Worm (Caenorhabditis elegans) whole organism, early embryonic: Measurements from ENCODE around the gene F08B12.4.

Experiments
- F13C5.2 ChIP-seq: sonication (generic microtip); optimal IDR thresholded peaks from 2 replicates; lab custom pipeline; 2017; ENCODE audit warnings: mild to moderate bottlenecking, missing genetic modification characterization, inconsistent platforms, missing compliant biosample characterization
- ama-1 ChIP-seq: fragments of 150-350 bp; optimal IDR thresholded peaks from 2 replicates; lab custom pipeline; 2014
- ets-7 ChIP-seq: sonication (generic microtip); optimal IDR thresholded peaks from 2 replicates; lab custom pipeline; 2016; ENCODE audit warnings: missing genotype, missing genetic modification characterization, missing compliant biosample characterization
- flt-1 ChIP-seq: fragments of 200-800 bp; sonication (Bioruptor generic); IDR thresholded peaks from 2 replicates; pipeline ENCODE4 v1.3.6; 2022; ENCODE audit warnings: missing genetic modification characterization, missing compliant biosample characterization
- hmg-4 ChIP-seq: fragments of 200-800 bp; sonication (Bioruptor generic); optimal IDR thresholded peaks from 2 replicates; lab custom pipeline; 2018; ENCODE audit warnings: mild to moderate bottlenecking, missing genetic modification characterization, missing compliant biosample characterization
- pes-1 ChIP-seq: fragments of 200-800 bp; sonication (Bioruptor generic); IDR thresholded peaks from 2 replicates; pipeline ENCODE4 v1.3.6; 2022; ENCODE audit warnings: missing genetic modification reagents, missing genetic modification characterization, missing compliant biosample characterization
- scrt-1 ChIP-seq: fragments of 200-800 bp; sonication (Bioruptor generic); IDR thresholded peaks from 2 replicates; pipeline ENCODE4 v1.3.6; 2022; ENCODE audit warnings: missing genetic modification characterization, missing compliant biosample characterization
- tra-4 ChIP-seq: sonication (generic microtip); optimal IDR thresholded peaks from 2 replicates; lab custom pipeline; 2017; ENCODE audit warnings: missing genetic modification characterization, missing compliant biosample characterization

ce11 chrX:11419988-11420387 lies 12.5 kb upstream of the F08B12.4 start, which contains the start of gene F46C3.6:
- TF ChIP-seq ama-1 (no peak), ets-7 (tag; lab: Kevin White, UChicago) (no peak), scrt-1 (GFP tag; lab: Robert Waterston, UW) (no peak), pes-1 (GFP tag; lab: Robert Waterston, UW) (no peak), tra-4 (tag; lab: Kevin White, UChicago) (no peak), F13C5.2 (no peak), hmg-4 (no peak), flt-1 (GFP tag; lab: Robert Waterston, UW) (no peak)
